Worm (Caenorhabditis elegans) whole organism, mixed stage, embryonic: ENCODE results near the gene T14G10.8.

ENCODE experiments used
- nhr-237 ChIP-seq: fragments of 150-350 bp; optimal IDR thresholded peaks from 2 replicates; lab custom pipeline; 2014; ENCODE audit warnings: missing biosample characterization, missing genetic modification characterization
- nhr-76 ChIP-seq: sonication (generic microtip); optimal IDR thresholded peaks from 2 replicates; lab custom pipeline; 2017; ENCODE audit warnings: missing biosample characterization, missing genetic modification characterization

DNA sequence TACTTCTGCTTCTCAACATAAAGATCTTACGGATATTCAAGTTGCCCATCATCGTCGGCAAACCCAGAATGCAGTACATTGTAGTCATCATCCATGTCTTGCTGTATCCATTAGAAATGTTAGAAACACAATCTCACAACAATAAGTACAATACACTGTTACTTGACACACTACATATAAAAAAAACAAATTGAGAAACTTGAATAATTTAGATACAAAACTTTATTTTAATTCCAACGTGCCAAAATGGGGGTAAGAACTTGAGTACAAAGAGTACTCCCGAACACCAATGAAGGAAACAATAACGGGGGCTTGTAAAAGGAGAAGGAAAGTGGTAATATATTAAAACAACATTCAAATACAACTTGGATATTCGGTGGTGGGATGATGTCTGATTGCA, 20.2 kb downstream of the T14G10.8 start, which contains the start of gene ctf-18:
- TF ChIP-seq nhr-237 (tag; lab: Kevin White, UChicago) (no peak), nhr-76 (tag; lab: Kevin White, UChicago) (no peak)
